Worm (Caenorhabditis elegans): Measurements from ENCODE around the gene C18D1.2.

The C18D1.2 gene

DNA sequence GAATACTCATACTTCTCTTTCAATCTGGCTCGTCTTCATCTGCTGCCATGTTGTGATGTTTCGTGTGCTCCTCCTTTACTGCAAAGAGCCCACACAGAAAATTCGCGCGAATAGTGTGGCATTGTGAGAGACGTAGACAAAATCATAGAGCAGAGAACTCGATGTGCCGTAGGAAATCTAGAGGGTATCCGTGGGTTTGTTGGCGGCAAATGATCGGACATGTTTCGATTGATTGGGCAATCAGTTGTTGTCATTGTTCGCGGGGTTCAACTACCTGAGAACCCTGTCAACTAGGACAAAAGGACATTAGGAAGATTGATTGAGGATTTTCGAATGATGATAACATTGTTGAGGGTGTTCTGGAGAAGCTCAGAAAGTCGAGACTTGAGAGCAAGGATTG lies 31.7 kb upstream of the C18D1.2 start (continued):
- TF ChIP-seq jun-1 (tag; optimal IDR thresholded peaks at IDR 0.05) (no peak), pag-3 (tag; optimal IDR thresholded peaks at IDR 0.05; ENCODE audit: borderline replicate concordance, insufficient read depth) (peak; percentile 52), unc-130 (tag; optimal IDR thresholded peaks at IDR 0.05) (no peak), nhr-77 (tag; optimal IDR thresholded peaks at IDR 0.05) (no peak), efl-1 (optimal IDR thresholded peaks at IDR 0.05) (no peak), efl-1 (GFP tag; optimal IDR thresholded peaks at IDR 0.05 in 1 of 2) (no peak)

DNA sequence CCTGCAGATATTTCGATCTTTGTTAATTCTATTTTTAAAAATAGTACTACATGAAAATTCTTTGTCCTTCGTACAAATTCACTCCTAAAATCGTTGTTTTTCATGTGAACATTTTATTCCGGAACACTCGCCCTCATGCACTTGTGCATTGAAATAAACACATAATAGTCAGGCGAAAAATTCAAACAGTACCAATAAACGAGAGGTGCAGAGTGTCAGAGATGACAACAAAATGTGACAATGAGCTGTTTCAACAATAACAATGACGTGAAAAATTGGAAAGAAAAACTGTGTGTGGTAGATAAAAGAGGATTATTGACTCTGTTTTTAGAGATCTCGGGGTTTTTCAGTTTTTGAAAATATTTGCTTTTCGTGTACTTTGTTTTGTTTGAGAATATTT lies 28.6 kb upstream of the C18D1.2 start, which contains the start of gene F52H3.6:
F52H3.6 (minus strand) TSS at position 228 of the 400 bp plus-strand sequence.
- peak; percentile 16 for TF ChIP-seq elt-2 (tag; optimal IDR thresholded peaks at IDR 0.05)
- TF ChIP-seq blmp-1 (tag; optimal IDR thresholded peaks at IDR 0.05): no peak
- no peak for TF ChIP-seq efl-1 (optimal IDR thresholded peaks at IDR 0.05)
- TF ChIP-seq efl-1 (GFP tag; optimal IDR thresholded peaks at IDR 0.05 in 1 of 2): peak in 1 of 2 experiments; percentile 21
- TF ChIP-seq lin-35 (GFP tag; optimal IDR thresholded peaks at IDR 0.05): peak in 1 of 2 experiments; percentile 10
- TF ChIP-seq ets-5 (GFP tag; IDR thresholded peaks at IDR 0.05): no peak

DNA sequence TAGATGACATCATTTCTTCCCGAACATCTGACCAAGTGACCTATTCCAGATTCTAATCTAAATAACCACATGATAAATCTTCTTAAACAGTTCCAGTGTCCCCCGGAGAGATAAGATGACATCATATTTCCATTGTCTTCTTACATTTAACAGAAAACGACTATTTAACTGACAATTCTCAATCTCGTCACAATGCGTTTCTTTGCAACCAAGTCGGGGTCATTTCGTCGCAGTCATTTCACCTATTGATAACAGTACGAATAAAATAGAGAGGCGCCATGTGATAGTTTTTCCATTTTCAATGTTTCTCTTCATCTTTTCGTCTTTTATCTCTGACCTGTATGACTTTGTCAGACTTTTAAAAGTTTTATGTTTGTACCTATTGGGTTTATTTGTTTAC lies 27.7 kb upstream of the C18D1.2 start:
- TF ChIP-seq C34B4.2 (tag; optimal IDR thresholded peaks at IDR 0.05) (no peak), alr-1 (tag; optimal IDR thresholded peaks at IDR 0.05; ENCODE audit: borderline replicate concordance) (no peak), jun-1 (tag; optimal IDR thresholded peaks at IDR 0.05) (no peak), pag-3 (tag; optimal IDR thresholded peaks at IDR 0.05; ENCODE audit: borderline replicate concordance, insufficient read depth) (no peak), lin-35 (GFP tag; optimal IDR thresholded peaks at IDR 0.05) (peak in 1 of 2 experiments; percentile 57), F16B12.6 (tag; optimal IDR thresholded peaks at IDR 0.05) (no peak), zag-1 (tag; optimal IDR thresholded peaks at IDR 0.05) (no peak), mdl-1 (tag; optimal IDR thresholded peaks at IDR 0.05) (no peak), elt-3 (tag; optimal IDR thresholded peaks at IDR 0.05) (peak in 4 of 6 experiments; percentile 24 to 85 (median 59)), pax-3 (tag; optimal IDR thresholded peaks at IDR 0.05) (no peak), aha-1 (tag; optimal IDR thresholded peaks at IDR 0.05) (no peak), sptf-1 (tag; optimal IDR thresholded peaks at IDR 0.05) (no peak), pqm-1 (tag; optimal IDR thresholded peaks at IDR 0.05) (no peak), nhr-76 (tag; optimal IDR thresholded peaks at IDR 0.05) (no peak), ceh-82 (tag; optimal IDR thresholded peaks at IDR 0.05) (no peak), C16A3.4 (tag; optimal IDR thresholded peaks at IDR 0.05) (no peak), mep-1 (tag; optimal IDR thresholded peaks at IDR 0.05) (peak; percentile 44), lin-14 (GFP tag; optimal IDR thresholded peaks at IDR 0.05) (peak; percentile 73), irx-1 (tag; optimal IDR thresholded peaks at IDR 0.05) (no peak), Y116A8C.19 (tag; optimal IDR thresholded peaks at IDR 0.05; ENCODE audit: borderline replicate concordance) (no peak), sox-4 (tag; optimal IDR thresholded peaks at IDR 0.05) (no peak), tbx-2 (tag; optimal IDR thresholded peaks at IDR 0.05) (peak; percentile 13), snpc-4 (tag; optimal IDR thresholded peaks at IDR 0.05) (no peak), snu-23 (GFP tag; optimal IDR thresholded peaks at IDR 0.05) (peak; percentile 59), nhr-20 (tag; optimal IDR thresholded peaks at IDR 0.05) (peak; percentile 75), xbp-1 (tag; optimal IDR thresholded peaks at IDR 0.05) (no peak), unc-130 (tag; optimal IDR thresholded peaks at IDR 0.05) (no peak), ceh-63 (GFP tag; optimal IDR thresholded peaks at IDR 0.05) (no peak), ztf-4 (tag; optimal IDR thresholded peaks at IDR 0.05) (no peak), swsn-7 (tag; optimal IDR thresholded peaks at IDR 0.05) (no peak), nhr-71 (tag; optimal IDR thresholded peaks at IDR 0.05) (peak; percentile 60), ceh-8 (GFP tag; optimal IDR thresholded peaks at IDR 0.05) (no peak), dpl-1 (GFP tag; optimal IDR thresholded peaks at IDR 0.05) (no peak), tlp-1 (tag; optimal IDR thresholded peaks at IDR 0.05) (no peak), rnt-1 (tag; optimal IDR thresholded peaks at IDR 0.05) (no peak), fos-1 (tag; optimal IDR thresholded peaks at IDR 0.05) (no peak), nhr-77 (tag; optimal IDR thresholded peaks at IDR 0.05) (no peak), hpl-2 (GFP tag; optimal IDR thresholded peaks at IDR 0.05) (no peak), isw-1 (GFP tag; IDR thresholded peaks at IDR 0.05) (no peak), nhr-12 (tag; optimal IDR thresholded peaks at IDR 0.05) (no peak), egl-13 (tag; optimal IDR thresholded peaks at IDR 0.05) (no peak), nhr-90 (tag; optimal IDR thresholded peaks at IDR 0.05; ENCODE audit: poor library complexity) (peak; percentile 58), unc-62 (GFP tag; optimal IDR thresholded peaks at IDR 0.05) (no peak), vab-15 (tag; optimal IDR thresholded peaks at IDR 0.05) (no peak)
